Fruit fly (Drosophila melanogaster) whole organism, embryonic: ENCODE data around the gene CG4382.

Experiments
- CG10366 ChIP-seq: fragments of 200-800 bp; sonication (Bioruptor generic); IDR thresholded peaks from 2 replicates; pipeline ENCODE4 v1.3.6; 2022; ENCODE audit warnings: missing biosample characterization, missing genetic modification characterization
- CG10979 ChIP-seq: fragments of 200-800 bp; sonication (Bioruptor generic); optimal IDR thresholded peaks from 2 replicates; lab custom pipeline; 2018; ENCODE audit warnings: missing biosample characterization, mild to moderate bottlenecking, missing genetic modification characterization, moderate library complexity
- CG11398 ChIP-seq: fragments of 200-800 bp; sonication (Bioruptor generic); optimal IDR thresholded peaks from 2 replicates; lab custom pipeline; 2016; ENCODE audit warnings: missing biosample characterization, missing genetic modification characterization
- CG13775 ChIP-seq: fragments of 200-800 bp; sonication (Bioruptor generic); optimal IDR thresholded peaks from 3 replicates; lab custom pipeline; 2017; ENCODE audit warnings: missing biosample characterization, mild to moderate bottlenecking, missing genetic modification characterization
- CG14014 ChIP-seq: fragments of 200-800 bp; sonication (Bioruptor generic); IDR thresholded peaks from 2 replicates; pipeline ENCODE4 v1.3.6; 2022; ENCODE audit warnings: missing biosample characterization, missing genetic modification characterization
- CG14050 ChIP-seq: fragments of 200-800 bp; sonication (Bioruptor generic); IDR thresholded peaks from 3 replicates; pipeline ENCODE4 v1.3.6; 2022; ENCODE audit warnings: missing biosample characterization, missing genetic modification characterization
- CG14710 ChIP-seq: fragments of 200-800 bp; sonication (Bioruptor generic); optimal IDR thresholded peaks from 3 replicates; lab custom pipeline; 2019; ENCODE audit warnings: missing biosample characterization, mild to moderate bottlenecking, missing genetic modification characterization, moderate library complexity
- CG15011 ChIP-seq: fragments of 200-800 bp; sonication (Bioruptor generic); optimal IDR thresholded peaks from 3 replicates; lab custom pipeline; 2018; ENCODE audit warnings: missing biosample characterization, mild to moderate bottlenecking, missing genetic modification characterization
- CG15696 ChIP-seq: fragments of 200-800 bp; sonication (Bioruptor generic); optimal IDR thresholded peaks from 2 replicates; lab custom pipeline; 2019; ENCODE audit warnings: missing biosample characterization, mild to moderate bottlenecking, missing genetic modification characterization, moderate library complexity
- CG16813 ChIP-seq: fragments of 200-800 bp; sonication (Bioruptor generic); IDR thresholded peaks from 3 replicates; pipeline ENCODE4 v1.3.6; 2022; ENCODE audit warnings: missing biosample characterization, missing genetic modification characterization; ENCODE audit not compliant: partially characterized antibody
- CG17328 ChIP-seq: fragments of 200-800 bp; sonication (Bioruptor generic); IDR thresholded peaks from 2 replicates; pipeline ENCODE4 v1.3.6; 2022; ENCODE audit warnings: missing biosample characterization, missing genetic modification characterization
- CG17361 ChIP-seq: fragments of 200-800 bp; sonication (Bioruptor generic); IDR thresholded peaks from 3 replicates; pipeline ENCODE4 v1.3.6; 2022; ENCODE audit warnings: missing biosample characterization, missing genetic modification characterization
- CG17568 ChIP-seq: fragments of 200-800 bp; sonication (Bioruptor generic); optimal IDR thresholded peaks from 2 replicates; lab custom pipeline; 2018; ENCODE audit warnings: missing biosample characterization, mild to moderate bottlenecking, missing genetic modification characterization, moderate library complexity
- CG17802 ChIP-seq: fragments of 200-800 bp; sonication (Bioruptor generic); optimal IDR thresholded peaks from 2 replicates; lab custom pipeline; 2018; ENCODE audit warnings: missing biosample characterization, mild to moderate bottlenecking, missing genetic modification characterization, moderate library complexity
- CG2678 ChIP-seq: fragments of 200-800 bp; sonication (Bioruptor generic); optimal IDR thresholded peaks from 3 replicates; lab custom pipeline; 2019; ENCODE audit warnings: missing biosample characterization, mild to moderate bottlenecking, missing genetic modification characterization, moderate library complexity
- CG30020 ChIP-seq: fragments of 200-800 bp; optimal IDR thresholded peaks from 2 replicates; lab custom pipeline; 2019; ENCODE audit warnings: missing biosample characterization, mild to moderate bottlenecking, missing genetic modification characterization, moderate library complexity
- CG30403 ChIP-seq: fragments of 200-800 bp; sonication (Bioruptor generic); optimal IDR thresholded peaks from 3 replicates; lab custom pipeline; 2016; ENCODE audit warnings: missing biosample characterization, missing genetic modification characterization
- CG4360 ChIP-seq: fragments of 200-800 bp; sonication (Bioruptor generic); IDR thresholded peaks from 2 replicates; pipeline ENCODE4 v1.3.6; 2022; ENCODE audit warnings: missing biosample characterization, missing genetic modification characterization
- CG5953 ChIP-seq: fragments of 200-800 bp; sonication (Bioruptor generic); IDR thresholded peaks from 2 replicates; pipeline ENCODE4 v1.3.6; 2022; ENCODE audit warnings: missing biosample characterization, missing genetic modification characterization
- Chrac-16 ChIP-seq: fragments of 200-800 bp; sonication (Bioruptor generic); optimal IDR thresholded peaks from 3 replicates; lab custom pipeline; 2016; ENCODE audit warnings: missing biosample characterization, missing genetic modification characterization
- Dek ChIP-seq: fragments of 200-800 bp; sonication (Bioruptor generic); optimal IDR thresholded peaks from 3 replicates; lab custom pipeline; 2019; ENCODE audit warnings: missing biosample characterization, mild to moderate bottlenecking, missing genetic modification characterization, moderate library complexity
- E2f1 ChIP-seq: fragments of 200-800 bp; sonication (Bioruptor generic); IDR thresholded peaks from 2 replicates; pipeline ENCODE4 v1.3.6; 2022; ENCODE audit warnings: missing biosample characterization, missing genetic modification characterization
- E2f2 ChIP-seq: fragments of 200-800 bp; sonication (Bioruptor generic); IDR thresholded peaks from 2 replicates; pipeline ENCODE4 v1.3.6; 2022; ENCODE audit warnings: missing biosample characterization, missing genetic modification characterization
- Ets97D ChIP-seq: fragments of 200-800 bp; sonication (Bioruptor generic); optimal IDR thresholded peaks from 3 replicates; lab custom pipeline; 2016; ENCODE audit warnings: missing biosample characterization, missing genetic modification characterization
- HLH3B ChIP-seq: fragments of 200-800 bp; sonication (Bioruptor generic); IDR thresholded peaks from 2 replicates; pipeline ENCODE4 v1.3.6; 2022; ENCODE audit warnings: missing biosample characterization, missing genetic modification characterization
- Hand ChIP-seq: fragments of 200-800 bp; sonication (Bioruptor generic); optimal IDR thresholded peaks from 2 replicates; lab custom pipeline; 2017; ENCODE audit warnings: mild to moderate bottlenecking, missing biosample characterization, missing genetic modification reagents, missing genetic modification characterization
- HmgD ChIP-seq: fragments of 200-800 bp; sonication (Bioruptor generic); optimal IDR thresholded peaks from 3 replicates; lab custom pipeline; 2016; ENCODE audit warnings: missing biosample characterization, missing genetic modification characterization
- Hmx ChIP-seq: fragments of 200-800 bp; sonication (Bioruptor generic); optimal IDR thresholded peaks from 2 replicates; lab custom pipeline; 2016; ENCODE audit warnings: missing biosample characterization, missing genetic modification characterization
- Lhr ChIP-seq: fragments of 200-800 bp; sonication (Bioruptor generic); optimal IDR thresholded peaks from 3 replicates; lab custom pipeline; 2017; ENCODE audit warnings: mild to moderate bottlenecking, missing biosample characterization, missing genetic modification reagents, missing genetic modification characterization
- Lpt ChIP-seq: fragments of >200 bp; optimal IDR thresholded peaks from 2 replicates; lab custom pipeline; 2018; ENCODE audit warnings: missing biosample characterization, missing genetic modification characterization
- MESR4 ChIP-seq: fragments of 200-800 bp; sonication (Bioruptor generic); optimal IDR thresholded peaks from 2 replicates; lab custom pipeline; 2018; ENCODE audit warnings: missing biosample characterization, mild to moderate bottlenecking, missing genetic modification characterization, moderate library complexity
- Mrtf ChIP-seq: fragments of 200-800 bp; sonication (Bioruptor generic); IDR thresholded peaks from 3 replicates; pipeline ENCODE4 v1.3.6; 2022; ENCODE audit warnings: missing biosample characterization, missing genetic modification characterization
- Side ChIP-seq: fragments of 200-800 bp; sonication (Bioruptor generic); optimal IDR thresholded peaks from 2 replicates; lab custom pipeline; 2016; ENCODE audit warnings: missing biosample characterization, missing genetic modification characterization
- Sry-β ChIP-seq: fragments of 200-800 bp; sonication (Bioruptor generic); optimal IDR thresholded peaks from 2 replicates; lab custom pipeline; 2018; ENCODE audit warnings: missing biosample characterization, mild to moderate bottlenecking, missing genetic modification characterization, moderate library complexity
- Xrp1 ChIP-seq: fragments of 200-800 bp; sonication (Bioruptor generic); IDR thresholded peaks from 2 replicates; pipeline ENCODE4 v1.3.6; 2022; ENCODE audit warnings: missing biosample characterization, missing genetic modification characterization
- abd-A ChIP-seq: fragments of 200-800 bp; sonication (Bioruptor generic); optimal IDR thresholded peaks from 3 replicates; lab custom pipeline; 2019; ENCODE audit warnings: missing biosample characterization, mild to moderate bottlenecking, missing genetic modification characterization, moderate library complexity
- az2 ChIP-seq: fragments of 200-800 bp; sonication (Bioruptor generic); optimal IDR thresholded peaks from 3 replicates; lab custom pipeline; 2016; ENCODE audit warnings: missing biosample characterization, missing genetic modification characterization
- fu2 ChIP-seq: fragments of 200-800 bp; sonication (Bioruptor generic); optimal IDR thresholded peaks from 2 replicates; lab custom pipeline; 2016; ENCODE audit warnings: missing biosample characterization, missing genetic modification characterization
- gfzf ChIP-seq: fragments of 200-800 bp; sonication (Bioruptor generic); optimal IDR thresholded peaks from 2 replicates; lab custom pipeline; 2016; ENCODE audit warnings: missing biosample characterization, mild to moderate bottlenecking, missing genetic modification characterization, moderate library complexity
- hbn ChIP-seq: fragments of 200-800 bp; sonication (Bioruptor generic); IDR thresholded peaks from 2 replicates; pipeline ENCODE4 v1.3.6; 2022; ENCODE audit warnings: missing biosample characterization, missing genetic modification characterization; ENCODE audit not compliant: partially characterized antibody
- lbe ChIP-seq: fragments of 200-800 bp; sonication (Bioruptor generic); optimal IDR thresholded peaks from 2 replicates; lab custom pipeline; 2016; ENCODE audit warnings: missing biosample characterization, mild to moderate bottlenecking, missing genetic modification characterization
- lola ChIP-seq, 3 experiments: fragments of >200 bp in 2 of 3; fragments of 200-800 bp in 1 of 3; sonication (Bioruptor generic) in 1 of 3; optimal IDR thresholded peaks; 2 replicates each; lab custom pipeline; 2017 to 2019; ENCODE audit warnings: missing biosample characterization in 3 of 3, missing genetic modification characterization in 3 of 3, mild to moderate bottlenecking in 1 of 3, moderate library complexity in 1 of 3
- mam ChIP-seq: fragments of 200-800 bp; sonication (Bioruptor generic); optimal IDR thresholded peaks from 3 replicates; lab custom pipeline; 2016; ENCODE audit warnings: missing biosample characterization, missing genetic modification characterization
- pfk ChIP-seq: fragments of 200-800 bp; sonication (Bioruptor generic); optimal IDR thresholded peaks from 2 replicates; lab custom pipeline; 2018; ENCODE audit warnings: missing biosample characterization, mild to moderate bottlenecking, missing genetic modification characterization, moderate library complexity
- run ChIP-seq: fragments of 200-800 bp; sonication (Bioruptor generic); optimal IDR thresholded peaks from 3 replicates; lab custom pipeline; 2018; ENCODE audit warnings: missing biosample characterization, mild to moderate bottlenecking, missing genetic modification characterization
- sens ChIP-seq: fragments of 200-800 bp; sonication (Bioruptor generic); peaks from one replicate; lab custom pipeline; 2016; ENCODE audit warnings: missing biosample characterization, missing genetic modification characterization
- sob ChIP-seq: fragments of 200-800 bp; sonication (Bioruptor generic); IDR thresholded peaks from 2 replicates; pipeline ENCODE4 v1.3.6; 2022; ENCODE audit warnings: missing biosample characterization, missing genetic modification characterization
- twi ChIP-seq: fragments of 200-800 bp; optimal IDR thresholded peaks from 2 replicates; lab custom pipeline; 2019; ENCODE audit warnings: missing biosample characterization, mild to moderate bottlenecking, missing genetic modification characterization, moderate library complexity
- vnd ChIP-seq: fragments of 200-800 bp; sonication (Bioruptor generic); IDR thresholded peaks from 3 replicates; pipeline ENCODE4 v1.3.6; 2022; ENCODE audit warnings: missing biosample characterization, missing genetic modification characterization; ENCODE audit not compliant: partially characterized antibody
- z ChIP-seq: fragments of 200-800 bp; sonication (Bioruptor generic); IDR thresholded peaks from 3 replicates; pipeline ENCODE4 v1.3.6; 2022; ENCODE audit warnings: missing biosample characterization, missing genetic modification characterization

The CG4382 gene

dm6 chr2L:9594625-9595300, 5.9 kb downstream of the CG4382 start (continued):
- no peak for TF ChIP-seq Dek
- no peak for TF ChIP-seq run (tag; lab: Kevin White, UChicago)
- peak; percentile 85 for TF ChIP-seq CG10979 (tag; lab: Kevin White, UChicago)
- no peak for TF ChIP-seq twi
- TF ChIP-seq Sry-β (GFP tag; lab: Kevin White, UChicago): no peak
- TF ChIP-seq Hand (GFP tag; lab: Kevin White, UChicago): no peak
- no peak for TF ChIP-seq CG17568 (GFP tag; lab: Kevin White, UChicago)
- peak; percentile 34; the same call in 1 of the 2 replicates for TF ChIP-seq HLH3B (GFP tag; lab: Robert Waterston, UW)
- peak; percentile 68 for TF ChIP-seq CG17361
- peak in 1 of 3 experiments; percentile 86 for TF ChIP-seq lola (GFP tag; optimal IDR thresholded peaks at IDR 0.05; lab: Kevin White, UChicago)
- no peak for TF ChIP-seq Hmx (GFP tag; lab: Kevin White, UChicago)
- no peak for TF ChIP-seq CG11398 (GFP tag; lab: Kevin White, UChicago)
- TF ChIP-seq MESR4 (GFP tag; lab: Kevin White, UChicago): no peak
- peak; percentile 84 for TF ChIP-seq Xrp1 (GFP tag; lab: Robert Waterston, UW)
- TF ChIP-seq CG15696 (tag; lab: Kevin White, UChicago): peak; percentile 73
- no peak for TF ChIP-seq Side (GFP tag; lab: Kevin White, UChicago)
- TF ChIP-seq abd-A (tag; lab: Kevin White, UChicago): no peak
- TF ChIP-seq CG10366 (GFP tag; lab: Robert Waterston, UW): no peak
- no peak for TF ChIP-seq vnd (GFP tag; lab: Robert Waterston, UW)
- 0 out of 2 replicates have a peak, but pooled peaks have one; percentile 21 for TF ChIP-seq E2f1 (GFP tag; lab: Robert Waterston, UW)
- TF ChIP-seq Lpt (GFP tag; lab: Kevin White, UChicago): no peak
- TF ChIP-seq pfk: no peak
- peak; percentile 12 for TF ChIP-seq Lhr (GFP tag; lab: Kevin White, UChicago)
- TF ChIP-seq lbe (GFP tag; lab: Kevin White, UChicago): no peak
- TF ChIP-seq mam: no peak
- no peak for TF ChIP-seq sob (GFP tag; lab: Robert Waterston, UW)
- peak; percentile 29; the same call in 1 of the 2 replicates for TF ChIP-seq E2f2 (GFP tag; lab: Robert Waterston, UW)
- TF ChIP-seq z (GFP tag; lab: Robert Waterston, UW): no peak
- peak; percentile 39; the same call in 1 of the 2 replicates for TF ChIP-seq CG4360 (GFP tag; lab: Robert Waterston, UW)
- no peak for TF ChIP-seq CG14050 (GFP tag; lab: Robert Waterston, UW)
- no peak for TF ChIP-seq fu2
- TF ChIP-seq CG16813 (GFP tag; lab: Robert Waterston, UW): no peak
- no peak for TF ChIP-seq Mrtf (GFP tag; lab: Robert Waterston, UW)
- TF ChIP-seq CG13775 (GFP tag; lab: Kevin White, UChicago): peak; percentile 44
- peak; percentile 76 for TF ChIP-seq CG14710 (tag; lab: Kevin White, UChicago)
- TF ChIP-seq CG15011 (GFP tag; lab: Kevin White, UChicago): no peak
- no peak for TF ChIP-seq hbn (GFP tag; lab: Robert Waterston, UW)
- TF ChIP-seq CG14014 (GFP tag; lab: Robert Waterston, UW): 0 out of 2 replicates have a peak, but pooled peaks have one; percentile 22
- peak; percentile 14 for TF ChIP-seq Chrac-16 (GFP tag; lab: Kevin White, UChicago)
- TF ChIP-seq CG5953 (GFP tag; lab: Robert Waterston, UW): no peak
- peak; percentile 22 for TF ChIP-seq CG30403 (GFP tag; lab: Kevin White, UChicago)
- peak; percentile 71 for TF ChIP-seq CG17328 (GFP tag; lab: Robert Waterston, UW)
- no peak for TF ChIP-seq Ets97D
- no peak for TF ChIP-seq gfzf (GFP tag; lab: Kevin White, UChicago)
- TF ChIP-seq HmgD (GFP tag; lab: Kevin White, UChicago): no peak
- peak; percentile 86 for TF ChIP-seq sens (GFP tag; lab: Kevin White, UChicago)
- TF ChIP-seq CG2678 (tag; lab: Kevin White, UChicago): peak; percentile 53
- peak; percentile 50 for TF ChIP-seq az2 (GFP tag; lab: Kevin White, UChicago)
- TF ChIP-seq CG30020 (tag; lab: Kevin White, UChicago): no peak
- no peak for TF ChIP-seq CG17802
